Worm (Caenorhabditis elegans): Measurements from ENCODE around the gene egl-10.

Gene egl-10

DNA sequence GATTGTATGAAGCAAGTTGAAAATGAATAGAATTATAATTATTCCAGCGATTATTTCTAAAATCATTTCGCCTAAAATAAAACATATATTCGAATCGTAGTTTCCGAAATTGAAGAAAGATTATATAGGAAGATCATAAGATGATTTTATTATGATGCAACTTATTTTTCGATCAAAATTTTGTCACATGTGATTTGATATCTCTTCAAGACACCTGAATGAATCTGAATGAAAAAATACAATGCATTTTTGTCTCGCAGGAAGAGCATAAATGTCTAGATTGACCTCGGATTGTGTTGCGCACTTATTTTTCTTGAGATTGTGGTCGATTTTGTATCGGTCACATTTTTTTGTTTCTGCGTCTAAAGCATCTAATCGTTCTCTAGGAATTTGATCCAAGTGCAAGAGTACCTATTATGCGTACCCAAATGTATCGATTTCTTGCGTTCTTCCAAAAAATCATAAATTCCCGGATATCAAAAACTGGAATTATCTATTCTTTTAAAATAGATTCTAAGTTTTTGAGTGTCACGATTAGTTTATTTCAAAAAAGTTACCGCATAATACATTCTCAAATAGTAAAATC lies 52.3 kb downstream of the egl-10 start, which contains the start of gene hrg-2:
Gene hrg-2, minus strand, starts transcription at position 98 of the 586 bp plus-strand sequence.
- TF ChIP-seq cog-1 (tag; optimal IDR thresholded peaks at IDR 0.05) (no peak), flt-1 (GFP tag; IDR thresholded peaks at IDR 0.05) (no peak), klf-2 (GFP tag; conservative IDR thresholded peaks at IDR 0.05) (no peak), med-1 (GFP tag; optimal IDR thresholded peaks at IDR 0.05; ENCODE audit: insufficient read depth) (no peak), ztf-29 (GFP tag; IDR thresholded peaks at IDR 0.05) (no peak), tab-1 (GFP tag; IDR thresholded peaks at IDR 0.05) (no peak), T22C8.4 (GFP tag; IDR thresholded peaks at IDR 0.05) (no peak), ztf-23 (GFP tag; IDR thresholded peaks at IDR 0.05) (no peak), ref-1 (GFP tag; conservative IDR thresholded peaks at IDR 0.05) (no peak)

DNA sequence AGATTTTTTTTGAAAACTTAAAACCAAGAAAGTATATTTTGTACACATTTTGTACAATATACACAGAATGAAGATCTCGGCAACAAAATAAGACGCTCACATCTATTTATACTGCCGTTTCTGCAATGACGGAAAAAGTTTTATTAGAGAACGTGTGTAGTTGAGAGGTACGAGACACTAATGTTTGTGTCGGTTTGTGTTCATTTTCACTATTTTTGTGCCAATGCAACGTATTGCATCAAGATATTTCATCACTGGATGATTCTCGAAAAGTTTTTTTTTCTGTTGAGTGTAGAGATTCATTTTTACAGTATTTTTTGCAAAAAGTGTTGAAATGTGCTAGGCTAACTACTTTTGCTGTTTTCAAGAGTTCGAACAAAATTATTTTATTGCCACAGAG lies 53.8 kb downstream of the egl-10 start:
- no peak for TF ChIP-seq tab-1 (GFP tag; IDR thresholded peaks at IDR 0.05)
- no peak for TF ChIP-seq med-1 (GFP tag; optimal IDR thresholded peaks at IDR 0.05; ENCODE audit: insufficient read depth)
- TF ChIP-seq ref-1 (GFP tag; conservative IDR thresholded peaks at IDR 0.05), result no peak
- TF ChIP-seq klf-2 (GFP tag; conservative IDR thresholded peaks at IDR 0.05), result no peak
- no peak for TF ChIP-seq ztf-23 (GFP tag; IDR thresholded peaks at IDR 0.05)
- no peak for TF ChIP-seq flt-1 (GFP tag; IDR thresholded peaks at IDR 0.05)

DNA sequence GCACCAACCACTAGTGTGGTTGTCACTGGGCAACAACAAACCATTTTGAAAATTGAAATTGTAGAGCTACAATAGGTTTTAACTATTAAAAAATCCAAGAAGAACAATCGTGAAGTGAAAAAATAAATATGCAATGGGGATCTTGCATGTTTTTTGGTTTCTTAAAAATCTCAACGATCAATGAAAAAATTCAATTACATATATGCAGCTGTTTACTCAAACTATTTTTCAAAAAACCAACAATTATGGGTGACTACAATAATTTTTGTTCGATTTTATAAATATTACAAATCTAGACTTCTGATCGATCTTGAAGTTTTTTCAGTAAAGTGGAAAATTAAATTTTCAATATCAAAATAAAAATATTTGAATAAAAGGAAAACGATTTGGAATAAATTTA lies 54.3 kb downstream of the egl-10 start, which contains the start of gene cdr-4:
Gene cdr-4, minus strand, starts transcription at position 101 of the 400 bp plus-strand sequence.
- TF ChIP-seq med-1 (GFP tag; optimal IDR thresholded peaks at IDR 0.05; ENCODE audit: insufficient read depth), result no peak
- no peak for TF ChIP-seq tab-1 (GFP tag; IDR thresholded peaks at IDR 0.05)
- no peak for TF ChIP-seq flt-1 (GFP tag; IDR thresholded peaks at IDR 0.05)

DNA sequence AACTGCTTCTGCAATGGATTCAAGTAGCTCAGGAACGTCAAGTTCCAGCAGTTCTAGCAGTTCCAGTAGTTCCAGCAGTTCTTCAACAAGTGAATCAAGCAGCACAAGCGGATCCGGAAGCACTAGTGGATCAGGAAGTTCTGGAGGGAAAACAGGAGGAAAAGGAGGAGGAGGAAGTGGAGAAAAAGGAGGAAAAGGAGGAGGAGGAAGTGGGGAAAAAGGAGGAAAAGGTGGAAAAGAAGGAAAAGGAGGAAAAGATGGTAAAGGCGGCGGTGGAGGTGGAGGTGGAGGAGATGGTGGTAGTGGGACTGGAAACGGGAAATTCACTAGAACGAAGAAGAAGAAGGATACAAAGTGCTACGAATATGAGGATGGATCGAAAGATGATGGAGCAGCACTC lies 56.3 kb downstream of the egl-10 start:
- TF ChIP-seq cog-1 (tag; optimal IDR thresholded peaks at IDR 0.05) (no peak), klf-2 (GFP tag; conservative IDR thresholded peaks at IDR 0.05) (0 out of 2 replicates have a peak, but pooled peaks have one; percentile 14)

DNA sequence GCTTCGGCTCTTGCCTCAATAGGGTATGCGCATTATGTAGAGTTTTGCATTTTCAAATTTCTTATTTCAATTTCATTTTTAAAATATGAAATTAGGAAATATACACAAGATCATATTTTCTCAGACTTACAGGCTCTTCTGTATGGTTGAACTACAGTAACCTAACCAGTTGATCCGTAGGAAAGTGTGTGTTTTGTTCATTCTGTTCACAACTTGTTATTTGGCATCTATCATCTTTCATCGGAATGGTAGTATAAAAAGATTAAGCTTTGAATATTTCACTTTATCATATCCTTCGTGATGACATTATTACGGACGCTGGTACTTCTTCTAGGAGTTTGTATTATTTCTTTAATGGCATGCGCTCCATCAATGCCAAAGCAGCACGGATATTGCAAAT lies 56.9 kb downstream of the egl-10 start, which contains the start of gene K01D12.10:
Gene K01D12.10, plus strand, starts transcription at position 301 of the 400 bp plus-strand sequence.
- TF ChIP-seq ztf-29 (GFP tag; IDR thresholded peaks at IDR 0.05), result no peak
- TF ChIP-seq med-1 (GFP tag; optimal IDR thresholded peaks at IDR 0.05; ENCODE audit: insufficient read depth), result no peak
- TF ChIP-seq flt-1 (GFP tag; IDR thresholded peaks at IDR 0.05), result no peak
- TF ChIP-seq ztf-23 (GFP tag; IDR thresholded peaks at IDR 0.05), result no peak
- no peak for TF ChIP-seq cog-1 (tag; optimal IDR thresholded peaks at IDR 0.05)
- no peak for TF ChIP-seq tab-1 (GFP tag; IDR thresholded peaks at IDR 0.05)

DNA sequence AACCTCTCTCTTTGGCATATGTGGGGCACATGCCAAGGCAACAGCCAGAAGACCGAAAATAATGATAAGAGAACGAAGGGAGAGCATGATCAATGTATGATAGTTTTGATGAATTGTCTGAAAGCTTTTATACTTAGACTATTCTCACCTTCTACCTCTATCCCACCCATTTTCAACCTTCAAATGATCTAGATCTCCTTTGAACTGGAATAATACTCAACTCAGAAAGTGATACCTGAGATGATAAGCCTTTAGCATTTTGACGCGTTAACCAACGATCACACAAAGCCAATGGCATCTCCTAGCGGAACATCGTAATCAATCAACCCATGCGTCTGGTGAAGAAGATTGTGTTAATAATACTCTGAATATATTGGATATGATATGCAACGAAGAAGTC lies 58.3 kb downstream of the egl-10 start, which contains the start of gene K01D12.9:
Gene K01D12.9, minus strand, starts transcription at position 101 of the 400 bp plus-strand sequence.
- no peak for TF ChIP-seq T22C8.4 (GFP tag; IDR thresholded peaks at IDR 0.05)
- TF ChIP-seq ztf-29 (GFP tag; IDR thresholded peaks at IDR 0.05), result no peak
- TF ChIP-seq tab-1 (GFP tag; IDR thresholded peaks at IDR 0.05), result no peak
- TF ChIP-seq med-1 (GFP tag; optimal IDR thresholded peaks at IDR 0.05; ENCODE audit: insufficient read depth), result no peak

All from whole organism, midembryonic.